Worm (Caenorhabditis elegans) whole organism, L2 larva: ENCODE measurements around the gene ZC404.2.

Experiments
- F13H6.1 ChIP-seq: sonication (generic microtip); optimal IDR thresholded peaks from 2 replicates; lab custom pipeline; 2016; ENCODE audit warnings: missing genetic modification characterization, missing compliant biosample characterization
- alr-1 ChIP-seq: fragments of 150-350 bp; optimal IDR thresholded peaks from 2 replicates; lab custom pipeline; 2014; ENCODE audit warnings: missing biosample characterization, missing genetic modification characterization
- elt-1 ChIP-seq: fragments of 150-350 bp; optimal IDR thresholded peaks from 2 replicates; lab custom pipeline; 2014; ENCODE audit warnings: missing biosample characterization, missing genetic modification characterization
- lsy-2 ChIP-seq, 2 experiments: fragments of 150-350 bp in 1 of 2; sonication (generic microtip) in 1 of 2; optimal IDR thresholded peaks; 2 replicates each; lab custom pipeline; 2014 to 2017; ENCODE audit warnings: missing biosample characterization in 2 of 2, missing genetic modification characterization in 2 of 2
- nhr-12 ChIP-seq: fragments of 150-350 bp; optimal IDR thresholded peaks from 2 replicates; lab custom pipeline; 2014; ENCODE audit warnings: missing biosample characterization, missing genetic modification characterization
- skn-1 ChIP-seq: sonication (generic microtip); optimal IDR thresholded peaks from 2 replicates; lab custom pipeline; 2017; ENCODE audit warnings: missing biosample characterization, missing genetic modification characterization
- ztf-11 ChIP-seq: sonication (generic microtip); optimal IDR thresholded peaks from 2 replicates; lab custom pipeline; 2017; ENCODE audit warnings: missing biosample characterization, missing genetic modification characterization

DNA sequence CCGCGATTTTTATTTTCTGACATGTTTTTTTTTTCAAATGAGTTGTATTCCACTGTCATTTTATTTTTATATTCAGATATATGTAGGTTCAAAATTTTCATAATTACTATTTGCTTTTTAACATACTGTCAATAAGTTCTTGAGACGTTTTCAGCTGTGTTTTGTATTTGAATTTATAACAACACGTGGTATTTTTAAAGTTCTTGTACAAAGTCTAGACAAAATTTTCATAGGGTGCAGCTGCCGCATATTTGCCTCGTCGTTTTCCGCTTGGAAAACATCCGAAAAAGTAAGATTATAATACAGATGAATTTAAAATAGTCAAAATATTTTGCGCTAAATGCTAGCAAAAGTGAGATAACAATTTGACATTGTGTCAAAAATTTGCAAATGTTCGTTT lies 41.0 kb downstream of the ZC404.2 start, which contains the start of gene dmsr-15:
- TF ChIP-seq F13H6.1 (tag; lab: Kevin White, UChicago) (no peak), lsy-2 (tag; optimal IDR thresholded peaks at IDR 0.05; lab: Kevin White, UChicago) (no peak), elt-1 (tag; lab: Kevin White, UChicago) (no peak), skn-1 (no peak), ztf-11 (tag; lab: Kevin White, UChicago) (no peak), nhr-12 (tag; lab: Kevin White, UChicago) (no peak), alr-1 (tag; lab: Kevin White, UChicago) (no peak)
